Worm (Caenorhabditis elegans) whole organism, L4 larva: ENCODE data around the gene hsp-12.2.

Experiments
- F10B5.3 ChIP-seq: sonication (generic microtip); optimal IDR thresholded peaks from 2 replicates; lab custom pipeline; 2016; ENCODE audit warnings: mild to moderate bottlenecking, missing genetic modification characterization, missing compliant biosample characterization
- R02D3.7 ChIP-seq: fragments of 150-350 bp; sonication (generic microtip); optimal IDR thresholded peaks from 3 replicates; lab custom pipeline; 2014; ENCODE audit warnings: missing biosample characterization, missing genetic modification characterization
- T26A8.4 ChIP-seq: fragments of 200-800 bp; sonication (Bioruptor generic); IDR thresholded peaks from 2 replicates; pipeline ENCODE4 v1.3.6; 2022; ENCODE audit warnings: missing genetic modification characterization, missing compliant biosample characterization
- Y48G9A.11 ChIP-seq: fragments of 200-800 bp; sonication (Bioruptor generic); IDR thresholded peaks from 2 replicates; pipeline ENCODE4 v1.3.6; 2022; ENCODE audit warnings: missing genetic modification reagents, missing genetic modification characterization, missing compliant biosample characterization
- Y75B8A.6 ChIP-seq: fragments of 200-800 bp; sonication (Bioruptor generic); IDR thresholded peaks from 2 replicates; pipeline ENCODE4 v1.3.6; 2022; ENCODE audit warnings: missing genetic modification reagents, missing genetic modification characterization, missing compliant biosample characterization
- ZK337.2 ChIP-seq: fragments of 200-800 bp; sonication (Bioruptor generic); IDR thresholded peaks from 2 replicates; pipeline ENCODE4 v1.3.6; 2022; ENCODE audit warnings: missing genetic modification reagents, missing genetic modification characterization, missing compliant biosample characterization
- ama-1 ChIP-seq: fragments of 150-350 bp; optimal IDR thresholded peaks from 2 replicates; lab custom pipeline; 2014; ENCODE audit warnings: inconsistent platforms, mixed read lengths
- ceh-20 ChIP-seq: fragments of 200-800 bp; sonication (Bioruptor generic); IDR thresholded peaks from 2 replicates; pipeline ENCODE4 v1.3.6; 2022; ENCODE audit warnings: missing genetic modification reagents, missing genetic modification characterization, missing compliant biosample characterization
- ceh-28 ChIP-seq: fragments of 150-350 bp; optimal IDR thresholded peaks from 2 replicates; lab custom pipeline; 2014; ENCODE audit warnings: missing biosample characterization, missing genetic modification reagents, missing genetic modification characterization
- ceh-62 ChIP-seq: sonication (generic microtip); optimal IDR thresholded peaks from 2 replicates; lab custom pipeline; 2017; ENCODE audit warnings: missing biosample characterization, missing genetic modification characterization
- ces-1 ChIP-seq: fragments of 150-350 bp; sonication (generic microtip); optimal IDR thresholded peaks from 4 replicates; lab custom pipeline; 2014; ENCODE audit warnings: missing biosample characterization, missing genetic modification reagents, missing genetic modification characterization
- cey-2 ChIP-seq: sonication (generic microtip); optimal IDR thresholded peaks from 3 replicates; lab custom pipeline; 2017; ENCODE audit warnings: missing genetic modification characterization, mild to moderate bottlenecking, missing compliant biosample characterization, antibody characterized with exemption, borderline replicate concordance; ENCODE audit not compliant: insufficient read depth
- daf-12 ChIP-seq: fragments of 150-350 bp; optimal IDR thresholded peaks from 2 replicates; lab custom pipeline; 2014; ENCODE audit warnings: missing biosample characterization, missing genetic modification reagents, missing genetic modification characterization
- daf-19 ChIP-seq: fragments of 200-800 bp; sonication (Bioruptor generic); conservative IDR thresholded peaks from 2 replicates; pipeline ENCODE4 v1.3.6; 2022; ENCODE audit warnings: missing genetic modification characterization, missing compliant biosample characterization
- daf-8 ChIP-seq: fragments of 200-800 bp; sonication (Bioruptor generic); IDR thresholded peaks from 2 replicates; pipeline ENCODE4 v1.3.6; 2022; ENCODE audit warnings: missing genetic modification characterization, missing compliant biosample characterization
- dmd-8 ChIP-seq: fragments of 200-800 bp; sonication (Bioruptor generic); IDR thresholded peaks from 2 replicates; pipeline ENCODE4 v1.3.6; 2022; ENCODE audit warnings: missing genetic modification characterization, missing compliant biosample characterization
- dmd-9 ChIP-seq: fragments of 200-800 bp; sonication (Bioruptor generic); IDR thresholded peaks from 2 replicates; pipeline ENCODE4 v1.3.6; 2022; ENCODE audit warnings: missing genetic modification reagents, missing genetic modification characterization, missing compliant biosample characterization
- dve-1 ChIP-seq: sonication (generic microtip); optimal IDR thresholded peaks from 2 replicates; lab custom pipeline; 2017; ENCODE audit warnings: antibody characterized with exemption, mild to moderate bottlenecking, missing genetic modification characterization, missing compliant biosample characterization; ENCODE audit not compliant: insufficient read depth
- egl-43 ChIP-seq: fragments of 200-800 bp; sonication (Bioruptor generic); IDR thresholded peaks from 2 replicates; pipeline ENCODE4 v1.3.6; 2022; ENCODE audit warnings: missing genetic modification reagents, missing genetic modification characterization, missing compliant biosample characterization
- fkh-10 ChIP-seq: fragments of 150-350 bp; optimal IDR thresholded peaks from 2 replicates; lab custom pipeline; 2014; ENCODE audit warnings: missing biosample characterization, missing genetic modification reagents, missing genetic modification characterization
- hif-1 ChIP-seq, 2 experiments: sonication (generic microtip); optimal IDR thresholded peaks; 2 replicates each; lab custom pipeline; 2016 to 2017; ENCODE audit warnings: missing compliant biosample characterization in 2 of 2, missing genetic modification characterization in 2 of 2, missing genetic modification reagents in 2 of 2, missing genotype in 2 of 2, mild to moderate bottlenecking in 1 of 2
- hlh-11 ChIP-seq: fragments of 200-800 bp; sonication (Bioruptor generic); optimal IDR thresholded peaks from 2 replicates; lab custom pipeline; 2018; ENCODE audit warnings: mild to moderate bottlenecking, missing genetic modification characterization, missing compliant biosample characterization
- hmg-1.1 ChIP-seq: fragments of 200-800 bp; sonication (Bioruptor generic); IDR thresholded peaks from 2 replicates; pipeline ENCODE4 v1.3.6; 2022; ENCODE audit warnings: missing genetic modification reagents, missing genetic modification characterization, missing compliant biosample characterization
- jun-1 ChIP-seq: fragments of 150-350 bp; optimal IDR thresholded peaks from 2 replicates; lab custom pipeline; 2014; ENCODE audit warnings: missing biosample characterization, missing genetic modification reagents, missing genetic modification characterization
- lim-7 ChIP-seq: fragments of 200-800 bp; sonication (Bioruptor generic); IDR thresholded peaks from 2 replicates; pipeline ENCODE4 v1.3.6; 2022; ENCODE audit warnings: missing genetic modification characterization, missing compliant biosample characterization
- lin-1 ChIP-seq: fragments of 200-800 bp; sonication (Bioruptor generic); IDR thresholded peaks from 2 replicates; pipeline ENCODE4 v1.3.6; 2022; ENCODE audit warnings: missing genetic modification reagents, missing genetic modification characterization, missing compliant biosample characterization
- lin-38 ChIP-seq: fragments of 200-800 bp; sonication (Bioruptor generic); IDR thresholded peaks from 2 replicates; pipeline ENCODE4 v1.3.6; 2022; ENCODE audit warnings: missing genetic modification reagents, missing genetic modification characterization, missing compliant biosample characterization
- lir-3 ChIP-seq: sonication (generic microtip); optimal IDR thresholded peaks from 2 replicates; lab custom pipeline; 2016; ENCODE audit warnings: mild to moderate bottlenecking, missing genetic modification characterization, missing compliant biosample characterization
- lsy-2 ChIP-seq, 2 experiments: fragments of 150-350 bp in 1 of 2; sonication (generic microtip) in 1 of 2; optimal IDR thresholded peaks; 2 replicates each; lab custom pipeline; 2014 to 2017; ENCODE audit warnings: missing biosample characterization in 2 of 2, missing genetic modification characterization in 2 of 2
- madf-5 ChIP-seq, 2 experiments: fragments of 200-800 bp; sonication (Bioruptor generic); IDR thresholded peaks; 2 replicates each; pipeline ENCODE4 v1.3.6; 2022; ENCODE audit warnings: missing compliant biosample characterization in 2 of 2, missing genetic modification characterization in 2 of 2
- mep-1 ChIP-seq: fragments of 150-350 bp; sonication (generic microtip); optimal IDR thresholded peaks from 3 replicates; lab custom pipeline; 2014; ENCODE audit warnings: missing biosample characterization, missing genetic modification characterization
- mes-2 ChIP-seq: sonication (generic microtip); optimal IDR thresholded peaks from 2 replicates; lab custom pipeline; 2016; ENCODE audit warnings: missing genotype, mild to moderate bottlenecking, missing genetic modification characterization, missing compliant biosample characterization; ENCODE audit not compliant: poor library complexity, severe bottlenecking
- mxl-3 ChIP-seq: fragments of 200-800 bp; sonication (Bioruptor generic); optimal IDR thresholded peaks from 2 replicates; lab custom pipeline; 2018; ENCODE audit warnings: mild to moderate bottlenecking, missing genetic modification characterization, missing compliant biosample characterization
- nhr-237 ChIP-seq: sonication (generic microtip); optimal IDR thresholded peaks from 2 replicates; lab custom pipeline; 2017; ENCODE audit warnings: missing biosample characterization, missing genetic modification characterization
- nhr-28 ChIP-seq: fragments of 150-350 bp; optimal IDR thresholded peaks from 2 replicates; lab custom pipeline; 2014; ENCODE audit warnings: missing biosample characterization, missing genetic modification characterization
- nhr-41 ChIP-seq: fragments of 200-800 bp; sonication (Bioruptor generic); IDR thresholded peaks from 2 replicates; pipeline ENCODE4 v1.3.6; 2022; ENCODE audit warnings: missing genetic modification reagents, missing genetic modification characterization, missing compliant biosample characterization
- nhr-6 ChIP-seq: fragments of 150-350 bp; optimal IDR thresholded peaks from 2 replicates; lab custom pipeline; 2014; ENCODE audit warnings: missing biosample characterization, missing genetic modification characterization
- nhr-77 ChIP-seq: fragments of 150-350 bp; optimal IDR thresholded peaks from 2 replicates; lab custom pipeline; 2014; ENCODE audit warnings: missing biosample characterization, missing genetic modification characterization
- pha-4 ChIP-seq, 2 experiments: fragments of 150-350 bp in 1 of 2; fragments of 200-800 bp in 1 of 2; sonication (Bioruptor generic) in 1 of 2; IDR thresholded peaks in 1 of 2; optimal IDR thresholded peaks in 1 of 2; 2 replicates each; pipeline versions ENCODE4 v1.3.6 to Lab custom; 2014 to 2022; ENCODE audit warnings: missing genetic modification characterization in 2 of 2, missing genetic modification reagents in 2 of 2, missing biosample characterization in 1 of 2, missing compliant biosample characterization in 1 of 2
- pqm-1 ChIP-seq: sonication (generic microtip); optimal IDR thresholded peaks from 2 replicates; lab custom pipeline; 2017; ENCODE audit warnings: missing biosample characterization, missing genetic modification characterization
- spr-3 ChIP-seq: fragments of 200-800 bp; sonication (Bioruptor generic); optimal IDR thresholded peaks from 2 replicates; lab custom pipeline; 2018; ENCODE audit warnings: mild to moderate bottlenecking, missing genetic modification characterization, missing compliant biosample characterization
- tag-97 ChIP-seq: fragments of 200-800 bp; sonication (Bioruptor generic); IDR thresholded peaks from 2 replicates; pipeline ENCODE4 v1.3.6; 2022; ENCODE audit warnings: missing genetic modification characterization, missing compliant biosample characterization
- tra-1 ChIP-seq: fragments of 200-800 bp; sonication (Bioruptor generic); IDR thresholded peaks from 2 replicates; pipeline ENCODE4 v1.3.6; 2022; ENCODE audit warnings: missing genetic modification reagents, missing genetic modification characterization, missing compliant biosample characterization
- unc-62 ChIP-seq, 3 experiments: fragments of 150-350 bp in 1 of 3; sonication (generic microtip); optimal IDR thresholded peaks in 2 of 3; peaks in 1 of 3; 1 replicate in 1 of 3; 2 replicates in 2 of 3; lab custom pipeline; 2014 to 2017; ENCODE audit warnings: missing biosample characterization in 3 of 3, missing genetic modification characterization in 3 of 3, missing genetic modification reagents in 3 of 3, missing genotype in 1 of 3
- zfp-2 ChIP-seq: sonication (generic microtip); optimal IDR thresholded peaks from 2 replicates; lab custom pipeline; 2016; ENCODE audit warnings: mild to moderate bottlenecking, missing genetic modification characterization, missing compliant biosample characterization
- ztf-7 ChIP-seq: fragments of 150-350 bp; optimal IDR thresholded peaks from 2 replicates; lab custom pipeline; 2014; ENCODE audit warnings: missing biosample characterization, missing genetic modification characterization

Gene hsp-12.2

ce11 chrIII:8130177-8130902 is 7.5 kb upstream of the hsp-12.2 start, which contains the start of the genes rpl-21 and C14B9.10 (continued):
- TF ChIP-seq lin-38 (peak; percentile 75), hif-1 (tag; optimal IDR thresholded peaks at IDR 0.05; lab: Kevin White, UChicago) (peak in 1 of 2 experiments; percentile 38), ceh-20 (GFP tag; lab: Robert Waterston, UW) (no peak), R02D3.7 (tag; lab: Kevin White, UChicago) (no peak), jun-1 (tag; lab: Kevin White, UChicago) (no peak), ztf-7 (tag; lab: Kevin White, UChicago) (peak; percentile 24), T26A8.4 (GFP tag; lab: Robert Waterston, UW) (peak; percentile 62; the same call in 1 of the 2 replicates), hmg-1.1 (GFP tag; lab: Robert Waterston, UW) (peak; percentile 75), egl-43 (no peak), dve-1 (tag; lab: Kevin White, UChicago) (peak; percentile 78), nhr-6 (tag; lab: Kevin White, UChicago) (peak; percentile 77)

DNA sequence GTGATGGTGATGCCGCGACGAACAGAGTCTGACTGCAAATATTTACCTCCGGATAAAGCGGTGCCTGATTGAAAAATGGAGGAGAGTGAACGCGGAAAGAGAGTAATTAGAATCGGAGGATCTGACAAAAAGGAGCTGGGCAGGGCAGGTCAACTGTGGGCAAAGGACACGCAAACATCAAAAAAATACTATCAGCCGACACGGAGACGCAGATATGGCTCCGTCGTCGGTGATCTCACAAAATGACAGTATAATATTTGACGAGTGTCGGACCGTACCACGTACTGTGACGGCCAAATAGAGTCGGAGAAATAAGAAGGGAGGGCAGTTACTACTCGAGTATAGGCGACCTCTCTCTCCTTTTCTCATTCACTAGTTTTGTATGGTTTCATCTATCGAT is 5.4 kb upstream of the hsp-12.2 start:
- no peak for TF ChIP-seq tag-97 (GFP tag; lab: Robert Waterston, UW)
- TF ChIP-seq cey-2 = no peak
- TF ChIP-seq ces-1 = no peak
- no peak for TF ChIP-seq daf-12 (tag; lab: Kevin White, UChicago)
- 0 out of 2 replicates have a peak, but pooled peaks have one; percentile 16 for TF ChIP-seq egl-43
- no peak for TF ChIP-seq dmd-8 (GFP tag; lab: Robert Waterston, UW)
- TF ChIP-seq ZK337.2 = no peak
- no peak for TF ChIP-seq madf-5 (GFP tag; IDR thresholded peaks at IDR 0.05; lab: Robert Waterston, UW)
- no peak for TF ChIP-seq jun-1 (tag; lab: Kevin White, UChicago)
- TF ChIP-seq mes-2 = peak; percentile 6
- no peak for TF ChIP-seq hlh-11 (tag; lab: Kevin White, UChicago)
- TF ChIP-seq dmd-9 (GFP tag; lab: Robert Waterston, UW) = no peak
- TF ChIP-seq unc-62 (GFP tag; optimal IDR thresholded peaks at IDR 0.05 in 1 of 2; lab: Kevin White, UChicago) = peak in 1 of 2 experiments; percentile 41
- TF ChIP-seq unc-62 (tag; optimal IDR thresholded peaks at IDR 0.05; lab: Kevin White, UChicago) = no peak

ce11 chrIII:8133346-8133745 is 4.5 kb upstream of the hsp-12.2 start, which contains the start of gene C14B9.2:
Gene C14B9.2, plus strand, starts transcription at chrIII:8133665.
- TF ChIP-seq nhr-41 (no peak), lin-1 (GFP tag; lab: Robert Waterston, UW) (no peak), fkh-10 (no peak), mxl-3 (peak; percentile 75), lim-7 (no peak), lsy-2 (tag; optimal IDR thresholded peaks at IDR 0.05; lab: Kevin White, UChicago) (peak in 1 of 2 experiments; percentile 16), ama-1 (lab: Kevin White, UChicago) (no peak), Y48G9A.11 (no peak), ceh-20 (GFP tag; lab: Robert Waterston, UW) (no peak), jun-1 (tag; lab: Kevin White, UChicago) (no peak), ceh-28 (no peak), spr-3 (no peak), F10B5.3 (tag; lab: Kevin White, UChicago) (no peak), nhr-28 (tag; lab: Kevin White, UChicago) (peak; percentile 54), lir-3 (tag; lab: Kevin White, UChicago) (no peak), zfp-2 (tag; lab: Kevin White, UChicago) (no peak), nhr-237 (tag; lab: Kevin White, UChicago) (no peak), tra-1 (GFP tag; lab: Robert Waterston, UW) (no peak), ceh-62 (tag; lab: Kevin White, UChicago) (no peak), nhr-77 (no peak), pha-4 (GFP tag; IDR thresholded peaks at IDR 0.05; lab: Robert Waterston, UW) (no peak), pha-4 (tag; optimal IDR thresholded peaks at IDR 0.05; lab: Kevin White, UChicago) (no peak), daf-8 (no peak), daf-19 (GFP tag; lab: Robert Waterston, UW) (no peak), pqm-1 (no peak), lin-38 (no peak), mep-1 (tag; lab: Kevin White, UChicago) (no peak), hmg-1.1 (GFP tag; lab: Robert Waterston, UW) (no peak), Y75B8A.6 (GFP tag; lab: Robert Waterston, UW) (no peak), hif-1 (tag; optimal IDR thresholded peaks at IDR 0.05; lab: Kevin White, UChicago) (no peak)
